Fruit fly (Drosophila melanogaster) whole organism, prepupa: ENCODE data around the gene noi.
A peak's percentile ranks its signal among the peaks of the same experiment; 100 is the strongest.

Source experiments
- Blimp-1 ChIP-seq: fragments of 200-800 bp; sonication (Bioruptor generic); optimal IDR thresholded peaks from 3 replicates; lab custom pipeline; 2017; ENCODE audit warnings: missing biosample characterization, missing genetic modification characterization, mild to moderate bottlenecking, moderate library complexity, missing genetic modification reagents
- CG10631 ChIP-seq: fragments of 200-800 bp; sonication (Bioruptor generic); optimal IDR thresholded peaks from 2 replicates; lab custom pipeline; 2016; ENCODE audit warnings: missing biosample characterization, missing genetic modification characterization
- CG11762 ChIP-seq: fragments of 200-800 bp; sonication (Bioruptor generic); optimal IDR thresholded peaks from 3 replicates; lab custom pipeline; 2016; ENCODE audit warnings: missing biosample characterization, missing genetic modification characterization; ENCODE audit not compliant: insufficient read depth
- CG11902 ChIP-seq: fragments of 200-800 bp; sonication (Bioruptor generic); optimal IDR thresholded peaks from 3 replicates; lab custom pipeline; 2016; ENCODE audit warnings: missing biosample characterization, missing genetic modification characterization
- CG15336 ChIP-seq: fragments of 200-800 bp; sonication (Bioruptor generic); IDR thresholded peaks from 2 replicates; pipeline ENCODE4 v1.3.6; 2022; ENCODE audit warnings: missing biosample characterization, missing genetic modification characterization
- CG1621 ChIP-seq: fragments of 200-800 bp; sonication (Bioruptor generic); optimal IDR thresholded peaks from 3 replicates; lab custom pipeline; 2018; ENCODE audit warnings: missing biosample characterization, mild to moderate bottlenecking, missing genetic modification characterization
- CG16779 ChIP-seq: fragments of 200-800 bp; sonication (Bioruptor generic); optimal IDR thresholded peaks from 3 replicates; lab custom pipeline; 2017; ENCODE audit warnings: missing biosample characterization, mild to moderate bottlenecking, missing genetic modification characterization
- CG3032 ChIP-seq: fragments of 200-800 bp; optimal IDR thresholded peaks from 2 replicates; lab custom pipeline; 2019; ENCODE audit warnings: missing biosample characterization, mild to moderate bottlenecking, missing genetic modification characterization, moderate library complexity
- CG31627 ChIP-seq: fragments of 200-800 bp; sonication (Bioruptor generic); optimal IDR thresholded peaks from 3 replicates; lab custom pipeline; 2016; ENCODE audit warnings: missing biosample characterization, missing genetic modification characterization
- CG4318 ChIP-seq: fragments of 200-800 bp; sonication (Bioruptor generic); optimal IDR thresholded peaks from 3 replicates; lab custom pipeline; 2017; ENCODE audit warnings: missing biosample characterization, mild to moderate bottlenecking, missing genetic modification characterization
- CG6276 ChIP-seq: fragments of 200-800 bp; sonication (Bioruptor generic); optimal IDR thresholded peaks from 2 replicates; lab custom pipeline; 2017; ENCODE audit warnings: missing biosample characterization, mild to moderate bottlenecking, missing genetic modification characterization
- CG6792 ChIP-seq: fragments of 200-800 bp; sonication (Bioruptor generic); optimal IDR thresholded peaks from 3 replicates; lab custom pipeline; 2016; ENCODE audit warnings: missing biosample characterization, missing genetic modification characterization
- CG6808 ChIP-seq: fragments of 200-800 bp; sonication (Bioruptor generic); optimal IDR thresholded peaks from 3 replicates; lab custom pipeline; 2017; ENCODE audit warnings: missing biosample characterization, missing genetic modification characterization, mild to moderate bottlenecking, moderate library complexity, missing genetic modification reagents
- CG6854 ChIP-seq: fragments of 200-800 bp; sonication (Bioruptor generic); optimal IDR thresholded peaks from 2 replicates; lab custom pipeline; 2017; ENCODE audit warnings: missing biosample characterization, mild to moderate bottlenecking, missing genetic modification characterization
- CG7368 ChIP-seq: fragments of 200-800 bp; sonication (Bioruptor generic); optimal IDR thresholded peaks from 3 replicates; lab custom pipeline; 2016; ENCODE audit warnings: missing biosample characterization, missing genetic modification characterization
- CG8119 ChIP-seq: fragments of 200-800 bp; sonication (Bioruptor generic); IDR thresholded peaks from 3 replicates; pipeline ENCODE4 v1.3.6; 2022; ENCODE audit warnings: missing biosample characterization, missing genetic modification characterization
- CG8319 ChIP-seq: fragments of 200-800 bp; sonication (Bioruptor generic); optimal IDR thresholded peaks from 3 replicates; lab custom pipeline; 2016; ENCODE audit warnings: missing biosample characterization, missing genetic modification characterization
- CG9139 ChIP-seq: fragments of 200-800 bp; sonication (Bioruptor generic); optimal IDR thresholded peaks from 3 replicates; lab custom pipeline; 2017; ENCODE audit warnings: missing biosample characterization, mild to moderate bottlenecking, missing genetic modification characterization
- Eip78C ChIP-seq: fragments of 200-800 bp; sonication (Bioruptor generic); peaks from one replicate; lab custom pipeline; 2016; ENCODE audit warnings: missing biosample characterization, missing genetic modification characterization
- Eip93F ChIP-seq: fragments of 200-800 bp; sonication (Bioruptor generic); optimal IDR thresholded peaks from 2 replicates; lab custom pipeline; 2016; ENCODE audit warnings: missing biosample characterization, mild to moderate bottlenecking, missing genetic modification characterization
- Ets96B ChIP-seq: fragments of 200-800 bp; optimal IDR thresholded peaks from 2 replicates; lab custom pipeline; 2019; ENCODE audit warnings: missing biosample characterization, mild to moderate bottlenecking, missing genetic modification characterization, moderate library complexity
- Gug ChIP-seq: fragments of 200-800 bp; sonication (Bioruptor generic); IDR thresholded peaks from 2 replicates; pipeline ENCODE4 v1.3.6; 2022; ENCODE audit warnings: missing biosample characterization, missing genetic modification characterization
- Hr38 ChIP-seq: sonication (Bioruptor generic); optimal IDR thresholded peaks from 2 replicates; lab custom pipeline; 2016; ENCODE audit warnings: missing biosample characterization, missing genetic modification characterization
- Hr4 ChIP-seq: fragments of 200-800 bp; sonication (Bioruptor generic); optimal IDR thresholded peaks from 3 replicates; lab custom pipeline; 2016; ENCODE audit warnings: missing biosample characterization, missing genetic modification characterization
- Lpt ChIP-seq: fragments of 200-800 bp; sonication (Bioruptor generic); optimal IDR thresholded peaks from 3 replicates; lab custom pipeline; 2016; ENCODE audit warnings: missing biosample characterization, missing genetic modification characterization
- Met ChIP-seq: fragments of 200-800 bp; sonication (Bioruptor generic); optimal IDR thresholded peaks from 3 replicates; lab custom pipeline; 2016; ENCODE audit warnings: missing biosample characterization, missing genetic modification characterization
- Smox ChIP-seq: fragments of 200-800 bp; sonication (Bioruptor generic); optimal IDR thresholded peaks from 3 replicates; lab custom pipeline; 2016; ENCODE audit warnings: missing biosample characterization, missing genetic modification characterization
- Sox102F ChIP-seq: fragments of 200-800 bp; sonication (Bioruptor generic); optimal IDR thresholded peaks from 2 replicates; lab custom pipeline; 2016; ENCODE audit warnings: missing biosample characterization, mild to moderate bottlenecking, missing genetic modification characterization
- Sox14 ChIP-seq: fragments of 200-800 bp; sonication (Bioruptor generic); optimal IDR thresholded peaks from 3 replicates; lab custom pipeline; 2016; ENCODE audit warnings: missing biosample characterization, missing genetic modification characterization
- Sox15 ChIP-seq: fragments of 200-800 bp; sonication (Bioruptor generic); optimal IDR thresholded peaks from 3 replicates; lab custom pipeline; 2016; ENCODE audit warnings: missing biosample characterization, missing genetic modification characterization
- achi ChIP-seq: fragments of 200-800 bp; sonication (Bioruptor generic); optimal IDR thresholded peaks from 3 replicates; lab custom pipeline; 2016; ENCODE audit warnings: missing biosample characterization, missing genetic modification characterization
- cyc ChIP-seq: fragments of 200-800 bp; sonication (Bioruptor generic); optimal IDR thresholded peaks from 3 replicates; lab custom pipeline; 2016; ENCODE audit warnings: missing biosample characterization, missing genetic modification characterization
- dac ChIP-seq: fragments of 200-800 bp; sonication (Bioruptor generic); optimal IDR thresholded peaks from 2 replicates; lab custom pipeline; 2017; ENCODE audit warnings: missing biosample characterization, mild to moderate bottlenecking, missing genetic modification characterization
- eg ChIP-seq: fragments of 200-800 bp; sonication (Bioruptor generic); IDR thresholded peaks from 3 replicates; pipeline ENCODE4 v1.3.6; 2022; ENCODE audit warnings: missing biosample characterization, missing genetic modification characterization
- esn ChIP-seq: fragments of 200-800 bp; sonication (Bioruptor generic); optimal IDR thresholded peaks from 2 replicates; lab custom pipeline; 2016; ENCODE audit warnings: missing biosample characterization, mild to moderate bottlenecking, missing genetic modification characterization, moderate library complexity
- fd59A ChIP-seq: fragments of 200-800 bp; sonication (Bioruptor generic); optimal IDR thresholded peaks from 2 replicates; lab custom pipeline; 2017; ENCODE audit warnings: missing biosample characterization, mild to moderate bottlenecking, missing genetic modification characterization, missing genetic modification reagents
- fkh ChIP-seq: fragments of 200-800 bp; sonication (Bioruptor generic); optimal IDR thresholded peaks from 3 replicates; lab custom pipeline; 2017; ENCODE audit warnings: missing biosample characterization, mild to moderate bottlenecking, missing genetic modification characterization, moderate library complexity
- lz ChIP-seq: fragments of 200-800 bp; sonication (Bioruptor generic); optimal IDR thresholded peaks from 3 replicates; lab custom pipeline; 2016; ENCODE audit warnings: missing biosample characterization, missing genetic modification characterization
- pdm3 ChIP-seq: fragments of 200-800 bp; sonication (Bioruptor generic); optimal IDR thresholded peaks from 3 replicates; lab custom pipeline; 2016; ENCODE audit warnings: missing biosample characterization, missing genetic modification characterization
- salr ChIP-seq, 2 experiments: fragments of 200-800 bp; sonication (Bioruptor generic); optimal IDR thresholded peaks; 3 replicates each; lab custom pipeline; 2016 to 2018; ENCODE audit warnings: missing biosample characterization in 2 of 2, missing genetic modification characterization in 2 of 2, mild to moderate bottlenecking in 1 of 2
- ss ChIP-seq, 2 experiments: fragments of 200-800 bp; sonication (Bioruptor generic); optimal IDR thresholded peaks; 2 replicates in 1 of 2; 3 replicates in 1 of 2; lab custom pipeline; 2017 to 2018; ENCODE audit warnings: mild to moderate bottlenecking in 2 of 2, missing biosample characterization in 2 of 2, missing genetic modification characterization in 2 of 2, moderate library complexity in 1 of 2
- svp ChIP-seq: fragments of 200-800 bp; sonication (Bioruptor generic); peaks from one replicate; lab custom pipeline; 2016; ENCODE audit warnings: missing biosample characterization, missing genetic modification characterization
- topi ChIP-seq: fragments of 200-800 bp; sonication (Bioruptor generic); optimal IDR thresholded peaks from 3 replicates; lab custom pipeline; 2016; ENCODE audit warnings: missing biosample characterization, missing genetic modification characterization
- vri ChIP-seq: fragments of 200-800 bp; sonication (Bioruptor generic); optimal IDR thresholded peaks from 3 replicates; lab custom pipeline; 2016; ENCODE audit warnings: missing biosample characterization, mild to moderate bottlenecking, missing genetic modification characterization

noi gene

DNA sequence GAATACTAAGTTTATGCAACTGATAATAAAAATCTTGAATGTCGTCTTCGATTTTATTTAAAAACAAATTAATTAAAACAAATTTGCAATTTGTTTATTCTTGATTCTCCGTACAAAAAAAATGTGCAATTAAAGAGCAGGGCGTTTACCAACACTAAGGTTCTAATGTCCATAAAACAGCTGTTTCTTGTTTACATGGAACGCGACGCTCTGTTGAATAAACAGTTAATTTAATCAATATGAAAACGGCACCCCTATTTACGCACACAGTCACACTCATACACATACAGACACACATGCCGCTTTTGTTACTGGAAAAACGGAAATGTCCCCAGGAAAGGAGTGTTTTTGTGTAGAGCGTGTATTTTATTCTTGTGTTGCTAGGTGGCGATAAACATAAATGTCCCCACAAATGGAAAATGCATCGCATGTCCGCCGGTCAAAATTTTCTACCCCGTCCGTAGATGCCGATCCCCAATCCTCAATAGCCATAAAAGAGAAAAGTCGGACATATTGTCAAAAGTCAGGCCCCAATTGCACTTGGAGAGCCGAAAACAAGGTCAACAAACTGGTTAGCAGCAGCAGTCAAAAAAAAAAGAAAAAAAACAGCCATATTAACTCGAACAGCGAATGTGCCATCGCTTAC lies 31.8 kb upstream of the noi start (continued):
- TF ChIP-seq Sox14 (no peak), Hr4 (GFP tag; lab: Kevin White, UChicago) (peak; percentile 29), esn (GFP tag; lab: Kevin White, UChicago) (peak; percentile 34), Sox102F (GFP tag; lab: Kevin White, UChicago) (peak; percentile 35), CG6854 (GFP tag; lab: Kevin White, UChicago) (no peak), Sox15 (no peak), CG7368 (GFP tag; lab: Kevin White, UChicago) (no peak), Met (GFP tag; lab: Kevin White, UChicago) (peak; percentile 48), Ets96B (tag; lab: Kevin White, UChicago) (no peak), pdm3 (GFP tag; lab: Kevin White, UChicago) (peak; percentile 18), achi (GFP tag; lab: Kevin White, UChicago) (peak; percentile 11), CG31627 (no peak), dac (GFP tag; lab: Kevin White, UChicago) (no peak), CG1621 (peak; percentile 31), CG6276 (GFP tag; lab: Kevin White, UChicago) (no peak), ss (GFP tag; optimal IDR thresholded peaks at IDR 0.05; lab: Kevin White, UChicago) (peak in 1 of 2 experiments; percentile 31), eg (GFP tag; lab: Robert Waterston, UW) (no peak), CG6792 (GFP tag; lab: Kevin White, UChicago) (peak; percentile 33)
- TF ChIP-seq, all 60 proteins: peak for 20

DNA sequence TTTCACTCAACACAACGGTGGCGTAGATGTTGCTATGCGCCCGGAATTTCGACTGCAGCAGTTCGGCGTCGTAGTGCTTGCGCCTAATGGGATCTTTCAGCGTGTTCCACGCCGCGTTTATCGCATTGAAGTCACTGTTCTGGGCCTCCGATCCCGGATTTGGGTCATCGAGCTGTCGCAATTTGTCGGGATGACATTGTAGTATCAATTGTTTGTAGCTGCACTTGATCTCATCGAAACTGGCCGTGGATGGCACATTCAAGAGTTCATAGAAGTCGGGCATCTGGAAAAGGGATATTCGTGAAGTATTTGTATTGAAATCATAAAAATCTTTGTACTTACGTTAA lies 31.1 kb upstream of the noi start:
- TF ChIP-seq Eip93F (GFP tag; lab: Kevin White, UChicago) (no peak), Eip78C (GFP tag; lab: Kevin White, UChicago) (peak; percentile 18), svp (GFP tag; lab: Kevin White, UChicago) (peak; percentile 91)

dm6 chr3R:5621714-5622405 lies 30.6 kb upstream of the noi start:
- no peak for TF ChIP-seq Ets96B (tag; lab: Kevin White, UChicago)
- TF ChIP-seq eg (GFP tag; lab: Robert Waterston, UW) = no peak
- TF ChIP-seq dac (GFP tag; lab: Kevin White, UChicago) = no peak
- TF ChIP-seq Hr38 (GFP tag; lab: Kevin White, UChicago) = no peak
- peak; percentile 62 for TF ChIP-seq CG1621
- no peak for TF ChIP-seq CG3032 (tag; lab: Kevin White, UChicago)
- TF ChIP-seq vri (GFP tag; lab: Kevin White, UChicago) = peak; percentile 72
- 0 out of 3 replicates have a peak, but pooled peaks have one; percentile 25 for TF ChIP-seq CG8119 (GFP tag; lab: Robert Waterston, UW)
- no peak for TF ChIP-seq CG31627
- TF ChIP-seq CG6854 (GFP tag; lab: Kevin White, UChicago) = peak; percentile 46
- peak; percentile 67 for TF ChIP-seq CG6276 (GFP tag; lab: Kevin White, UChicago)
- no peak for TF ChIP-seq Lpt (GFP tag; lab: Kevin White, UChicago)
- peak; percentile 69 for TF ChIP-seq CG9139 (GFP tag; lab: Kevin White, UChicago)
- TF ChIP-seq salr (GFP tag; optimal IDR thresholded peaks at IDR 0.05; lab: Kevin White, UChicago) = no peak
- no peak for TF ChIP-seq CG6792 (GFP tag; lab: Kevin White, UChicago)
- no peak for TF ChIP-seq fkh (GFP tag; lab: Kevin White, UChicago)
- no peak for TF ChIP-seq lz
- TF ChIP-seq Met (GFP tag; lab: Kevin White, UChicago) = no peak
- TF ChIP-seq Eip78C (GFP tag; lab: Kevin White, UChicago) = peak; percentile 70
- TF ChIP-seq CG11902 (GFP tag; lab: Kevin White, UChicago) = no peak
- no peak for TF ChIP-seq fd59A (GFP tag; lab: Kevin White, UChicago)
- no peak for TF ChIP-seq CG7368 (GFP tag; lab: Kevin White, UChicago)
- TF ChIP-seq CG4318 = no peak
- no peak for TF ChIP-seq pdm3 (GFP tag; lab: Kevin White, UChicago)
- no peak for TF ChIP-seq Gug (GFP tag; lab: Robert Waterston, UW)
- TF ChIP-seq Smox (GFP tag; lab: Kevin White, UChicago) = no peak
- peak; percentile 65 for TF ChIP-seq CG6808 (GFP tag; lab: Kevin White, UChicago)
- no peak for TF ChIP-seq CG8319
- TF ChIP-seq Hr4 (GFP tag; lab: Kevin White, UChicago) = no peak
- TF ChIP-seq CG16779 (tag; lab: Kevin White, UChicago) = peak; percentile 22
- no peak for TF ChIP-seq CG11762 (GFP tag; lab: Kevin White, UChicago)
- TF ChIP-seq Blimp-1 (GFP tag; lab: Kevin White, UChicago) = no peak
- TF ChIP-seq CG15336 (GFP tag; lab: Robert Waterston, UW) = peak; percentile 26; the same call in 1 of the 2 replicates
- no peak for TF ChIP-seq topi (GFP tag; lab: Kevin White, UChicago)
- TF ChIP-seq esn (GFP tag; lab: Kevin White, UChicago) = no peak
- no peak for TF ChIP-seq CG10631 (GFP tag; lab: Kevin White, UChicago)
- no peak for TF ChIP-seq cyc (GFP tag; lab: Kevin White, UChicago)
